Fruit fly (Drosophila melanogaster): ENCODE measurements around the gene CG14990.

CG14990 gene

DNA sequence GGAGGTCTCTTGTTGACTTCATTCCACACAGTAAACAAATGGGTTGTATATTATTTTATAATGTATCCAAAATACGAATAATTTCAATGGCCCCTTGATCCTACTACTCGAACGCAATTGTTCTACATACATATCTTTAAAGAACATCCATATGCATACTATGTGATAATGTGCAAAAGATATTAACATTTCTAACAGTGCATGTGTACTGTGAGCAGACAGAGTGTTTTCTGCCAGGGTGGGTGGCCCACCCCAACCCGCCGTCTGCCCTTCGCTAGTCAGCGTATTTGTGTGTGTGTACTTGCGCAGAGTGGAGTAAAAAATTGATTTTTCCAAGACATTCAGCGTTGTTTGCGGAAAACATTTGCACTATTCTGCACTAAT lies 22.0 kb upstream of the CG14990 start (continued):
- TF ChIP-seq CG31441 (GFP tag; IDR thresholded peaks at IDR 0.05) (peak; percentile 38; the same call in 1 of the 2 replicates), bab2 (GFP tag; optimal IDR thresholded peaks at IDR 0.05) (peak; percentile 57), tap (tag; optimal IDR thresholded peaks at IDR 0.05) (peak; percentile 57), Mrtf (GFP tag; IDR thresholded peaks at IDR 0.05) (peak; percentile 51; the same call in 1 of the 3 replicates), vfl (GFP tag; optimal IDR thresholded peaks at IDR 0.05) (peak; percentile 34), gem (tag; optimal IDR thresholded peaks at IDR 0.05) (peak; percentile 64), CG10462 (GFP tag; optimal IDR thresholded peaks at IDR 0.05) (no peak), CG7745 (tag; optimal IDR thresholded peaks at IDR 0.05) (no peak), CG17186 (GFP tag; optimal IDR thresholded peaks at IDR 0.05) (peak; percentile 12), onecut (GFP tag; IDR thresholded peaks at IDR 0.05) (peak; percentile 97), Spps (tag; optimal IDR thresholded peaks at IDR 0.05) (peak; percentile 4), eyg (GFP tag; optimal IDR thresholded peaks at IDR 0.05) (no peak), CG7357 (GFP tag; IDR thresholded peaks at IDR 0.05) (peak; percentile 49; the same call in 2 of the 3 replicates), nmo (GFP tag; optimal IDR thresholded peaks at IDR 0.05) (no peak), CG1233 (GFP tag; optimal IDR thresholded peaks at IDR 0.05) (peak; percentile 15), eve (GFP tag; optimal IDR thresholded peaks at IDR 0.05) (peak in 1 of 2 experiments; percentile 72), ttk (GFP tag; IDR thresholded peaks at IDR 0.05) (peak; percentile 81), pum (GFP tag; optimal IDR thresholded peaks at IDR 0.05) (no peak), ken (GFP tag; IDR thresholded peaks at IDR 0.05) (peak; percentile 70; the same call in 2 of the 3 replicates), CG11456 (GFP tag; IDR thresholded peaks at IDR 0.05) (peak; percentile 79), pan (optimal IDR thresholded peaks at IDR 0.05) (no peak), pan (GFP tag; optimal IDR thresholded peaks at IDR 0.05 in 1 of 2, IDR thresholded peaks at IDR 0.05 in 1 of 2) (peak in 1 of 2 experiments; percentile 81), zen2 (GFP tag; IDR thresholded peaks at IDR 0.05; ENCODE audit: partially characterized antibody) (no peak), CG9609 (GFP tag; optimal IDR thresholded peaks at IDR 0.05) (peak; percentile 45), CG7786 (GFP tag; optimal IDR thresholded peaks at IDR 0.05) (peak; percentile 26), CG11247 (GFP tag; IDR thresholded peaks at IDR 0.05) (peak; percentile 67), CG10267 (tag; optimal IDR thresholded peaks at IDR 0.05) (no peak), nerfin-1 (tag; optimal IDR thresholded peaks at IDR 0.05) (no peak), fu2 (GFP tag; optimal IDR thresholded peaks at IDR 0.05) (no peak), sob (GFP tag; IDR thresholded peaks at IDR 0.05) (peak; percentile 79), Dek (tag; optimal IDR thresholded peaks at IDR 0.05) (peak; percentile 26), shn (GFP tag; optimal IDR thresholded peaks at IDR 0.05) (peak; percentile 18), CG31224 (GFP tag; IDR thresholded peaks at IDR 0.05) (peak; percentile 61), exex (tag; optimal IDR thresholded peaks at IDR 0.05) (no peak), CG7556 (GFP tag; optimal IDR thresholded peaks at IDR 0.05) (peak; percentile 46), CG30403 (GFP tag; optimal IDR thresholded peaks at IDR 0.05) (no peak), H2.0 (GFP tag; IDR thresholded peaks at IDR 0.05) (peak; percentile 76), Ravus (GFP tag; IDR thresholded peaks at IDR 0.05) (peak; percentile 57), CG4707 (GFP tag; optimal IDR thresholded peaks at IDR 0.05) (peak; percentile 33), chif (GFP tag; optimal IDR thresholded peaks at IDR 0.05) (peak in 1 of 2 experiments; percentile 2), Adf1 (GFP tag; IDR thresholded peaks at IDR 0.05) (no peak), CG16813 (GFP tag; IDR thresholded peaks at IDR 0.05; ENCODE audit: partially characterized antibody) (no peak), CG15601 (tag; optimal IDR thresholded peaks at IDR 0.05) (no peak), CG8290 (GFP tag; optimal IDR thresholded peaks at IDR 0.05) (no peak), CG8290 (tag; optimal IDR thresholded peaks at IDR 0.05) (peak in 1 of 2 experiments; percentile 95), cg (GFP tag; optimal IDR thresholded peaks at IDR 0.05) (peak; percentile 6), oc (tag; optimal IDR thresholded peaks at IDR 0.05) (peak; percentile 54), CG10274 (GFP tag; optimal IDR thresholded peaks at IDR 0.05) (no peak), Gsc (GFP tag; IDR thresholded peaks at IDR 0.05) (peak; percentile 30; the same call in 1 of the 2 replicates), ewg (GFP tag; optimal IDR thresholded peaks at IDR 0.05) (peak; percentile 71), HLH3B (GFP tag; IDR thresholded peaks at IDR 0.05) (peak; percentile 82), CG8924 (tag; optimal IDR thresholded peaks at IDR 0.05) (no peak)

Data from whole organism, embryonic.